3 fruit fly cellular contexts compared by ENCODE assay signal in genomic region chrX:17108000-17108399, dm6.
A peak's percentile ranks its signal among the peaks of the same experiment; 100 is the strongest.
TF ChIP-seq lines count a peak whose summit lies in the region.

No protein-coding gene starts in this region.

- TF ChIP-seq CTCF in whole organism, embryonic (GFP tag; optimal IDR thresholded peaks at IDR 0.05; lab: Kevin White, UChicago), result no peak

TF ChIP-seq in whole organism, embryonic, 481 proteins besides CTCF, POLR2A, EP300 and RAD21 (continues in another document):
- no peak for TF ChIP-seq CG8478 (optimal IDR thresholded peaks at IDR 0.05; lab: Kevin White, UChicago)
- TF ChIP-seq Trl (optimal IDR thresholded peaks at IDR 0.05; lab: Kevin White, UChicago), result no peak
- no peak for TF ChIP-seq Trl (GFP tag; optimal IDR thresholded peaks at IDR 0.05; lab: Kevin White, UChicago)
- no peak for TF ChIP-seq zfh2 (GFP tag; optimal IDR thresholded peaks at IDR 0.05; lab: Kevin White, UChicago)
- TF ChIP-seq psq (GFP tag; optimal IDR thresholded peaks at IDR 0.05; lab: Kevin White, UChicago), result no peak
- TF ChIP-seq shn (GFP tag; optimal IDR thresholded peaks at IDR 0.05; lab: Kevin White, UChicago), result no peak
- TF ChIP-seq fd64A (GFP tag; optimal IDR thresholded peaks at IDR 0.05; lab: Kevin White, UChicago), result no peak
- no peak for TF ChIP-seq CG6689 (GFP tag; IDR thresholded peaks at IDR 0.05; lab: Robert Waterston, UW)
- TF ChIP-seq B-H2 (GFP tag; optimal IDR thresholded peaks at IDR 0.05; lab: Kevin White, UChicago), result no peak
- TF ChIP-seq CG8944 (GFP tag; optimal IDR thresholded peaks at IDR 0.05; lab: Kevin White, UChicago), result no peak
- TF ChIP-seq slbo (GFP tag; IDR thresholded peaks at IDR 0.05; lab: Robert Waterston, UW), result no peak
- TF ChIP-seq MBD-R2 (GFP tag; IDR thresholded peaks at IDR 0.05; lab: Robert Waterston, UW), result no peak
- TF ChIP-seq CG5180 (GFP tag; optimal IDR thresholded peaks at IDR 0.05; lab: Kevin White, UChicago), result no peak
- TF ChIP-seq NK7.1 (GFP tag; optimal IDR thresholded peaks at IDR 0.05; lab: Kevin White, UChicago), result no peak
- peak in 1 of 2 experiments; percentile 82 for TF ChIP-seq insv (GFP tag; optimal IDR thresholded peaks at IDR 0.05; lab: Kevin White, UChicago)
- no peak for TF ChIP-seq sima (GFP tag; optimal IDR thresholded peaks at IDR 0.05; lab: Kevin White, UChicago)
- no peak for TF ChIP-seq wor (GFP tag; IDR thresholded peaks at IDR 0.05; lab: Robert Waterston, UW)
- peak; percentile 11 for TF ChIP-seq CG11504 (tag; optimal IDR thresholded peaks at IDR 0.05; lab: Kevin White, UChicago)
- no peak for TF ChIP-seq Usf (GFP tag; optimal IDR thresholded peaks at IDR 0.05; lab: Kevin White, UChicago)
- TF ChIP-seq CG3995 (GFP tag; optimal IDR thresholded peaks at IDR 0.05; lab: Kevin White, UChicago), result no peak
- no peak for TF ChIP-seq CG15514 (GFP tag; optimal IDR thresholded peaks at IDR 0.05; lab: Kevin White, UChicago)
- peak; percentile 22 for TF ChIP-seq zf30C (GFP tag; optimal IDR thresholded peaks at IDR 0.05; lab: Kevin White, UChicago)
- no peak for TF ChIP-seq Gsc (GFP tag; IDR thresholded peaks at IDR 0.05; lab: Robert Waterston, UW)
- no peak for TF ChIP-seq gro (GFP tag; optimal IDR thresholded peaks at IDR 0.05; lab: Kevin White, UChicago)
- no peak for TF ChIP-seq Hand (GFP tag; optimal IDR thresholded peaks at IDR 0.05; lab: Kevin White, UChicago)
- no peak for TF ChIP-seq CG32532 (GFP tag; IDR thresholded peaks at IDR 0.05; lab: Robert Waterston, UW)
- no peak for TF ChIP-seq Ravus (GFP tag; IDR thresholded peaks at IDR 0.05; lab: Robert Waterston, UW)
- TF ChIP-seq chm (GFP tag; IDR thresholded peaks at IDR 0.05; lab: Robert Waterston, UW), result no peak
- peak in 1 of 2 experiments; percentile 11 for TF ChIP-seq Hr51 (GFP tag; optimal IDR thresholded peaks at IDR 0.05; lab: Kevin White, UChicago)
- TF ChIP-seq gem (tag; optimal IDR thresholded peaks at IDR 0.05; lab: Kevin White, UChicago), result peak; percentile 43
- TF ChIP-seq CG11247 (GFP tag; IDR thresholded peaks at IDR 0.05; lab: Robert Waterston, UW), result no peak
- no peak for TF ChIP-seq CG2678 (tag; optimal IDR thresholded peaks at IDR 0.05; lab: Kevin White, UChicago)
- TF ChIP-seq ranshi (GFP tag; IDR thresholded peaks at IDR 0.05; lab: Robert Waterston, UW), result no peak

TF ChIP-seq in whole organism, prepupa, 60 proteins besides CTCF, POLR2A, EP300 and RAD21:
- TF ChIP-seq Sox15 (GFP tag; optimal IDR thresholded peaks at IDR 0.05; lab: Kevin White, UChicago), result no peak
- TF ChIP-seq CG6792 (GFP tag; optimal IDR thresholded peaks at IDR 0.05; lab: Kevin White, UChicago), result no peak
- no peak for TF ChIP-seq CG8632 (GFP tag; optimal IDR thresholded peaks at IDR 0.05; lab: Kevin White, UChicago)
- TF ChIP-seq topi (GFP tag; optimal IDR thresholded peaks at IDR 0.05; lab: Kevin White, UChicago), result no peak
- no peak for TF ChIP-seq fkh (GFP tag; optimal IDR thresholded peaks at IDR 0.05; lab: Kevin White, UChicago)
- no peak for TF ChIP-seq net (GFP tag; optimal IDR thresholded peaks at IDR 0.05; lab: Kevin White, UChicago)
- no peak for TF ChIP-seq CG3032 (tag; optimal IDR thresholded peaks at IDR 0.05; lab: Kevin White, UChicago)
- peak; percentile 76 for TF ChIP-seq svp (GFP tag; lab: Kevin White, UChicago)
- peak; percentile 26 for TF ChIP-seq esn (GFP tag; optimal IDR thresholded peaks at IDR 0.05; lab: Kevin White, UChicago)
- no peak for TF ChIP-seq Blimp-1 (GFP tag; optimal IDR thresholded peaks at IDR 0.05; lab: Kevin White, UChicago)
- no peak for TF ChIP-seq Smox (GFP tag; optimal IDR thresholded peaks at IDR 0.05; lab: Kevin White, UChicago)
- TF ChIP-seq Met (GFP tag; optimal IDR thresholded peaks at IDR 0.05; lab: Kevin White, UChicago), result peak; percentile 4
- no peak for TF ChIP-seq acj6 (GFP tag; optimal IDR thresholded peaks at IDR 0.05; lab: Kevin White, UChicago)
- TF ChIP-seq Sox14 (GFP tag; optimal IDR thresholded peaks at IDR 0.05; lab: Kevin White, UChicago), result no peak
- TF ChIP-seq fd59A (GFP tag; optimal IDR thresholded peaks at IDR 0.05; lab: Kevin White, UChicago), result no peak
- TF ChIP-seq CG11762 (GFP tag; optimal IDR thresholded peaks at IDR 0.05; lab: Kevin White, UChicago; ENCODE audit: insufficient read depth), result no peak
- TF ChIP-seq Hr4 (GFP tag; optimal IDR thresholded peaks at IDR 0.05; lab: Kevin White, UChicago), result no peak
- TF ChIP-seq lz (GFP tag; optimal IDR thresholded peaks at IDR 0.05; lab: Kevin White, UChicago), result peak; percentile 16
- peak; percentile 1 for TF ChIP-seq pdm3 (GFP tag; optimal IDR thresholded peaks at IDR 0.05; lab: Kevin White, UChicago)
- peak; percentile 32 for TF ChIP-seq CG32006 (GFP tag; optimal IDR thresholded peaks at IDR 0.05; lab: Kevin White, UChicago)
- peak; percentile 7 for TF ChIP-seq dsx (GFP tag; optimal IDR thresholded peaks at IDR 0.05; lab: Kevin White, UChicago; ENCODE audit: poor library complexity, severe bottlenecking)
- no peak for TF ChIP-seq CG8119 (GFP tag; IDR thresholded peaks at IDR 0.05; lab: Robert Waterston, UW)
- TF ChIP-seq Sox102F (GFP tag; optimal IDR thresholded peaks at IDR 0.05; lab: Kevin White, UChicago), result no peak
- no peak for TF ChIP-seq CG10631 (GFP tag; optimal IDR thresholded peaks at IDR 0.05; lab: Kevin White, UChicago)
- no peak for TF ChIP-seq ss (GFP tag; optimal IDR thresholded peaks at IDR 0.05; lab: Kevin White, UChicago)
- no peak for TF ChIP-seq spab (GFP tag; optimal IDR thresholded peaks at IDR 0.05; lab: Kevin White, UChicago)
- peak in 1 of 2 experiments; percentile 11 for TF ChIP-seq salr (GFP tag; optimal IDR thresholded peaks at IDR 0.05; lab: Kevin White, UChicago)
- no peak for TF ChIP-seq CG10669 (GFP tag; optimal IDR thresholded peaks at IDR 0.05; lab: Kevin White, UChicago)

TF ChIP-seq in whole organism, pupa, 21 proteins besides CTCF, POLR2A, EP300 and RAD21:
- peak; percentile 3 for TF ChIP-seq CG8159 (tag; optimal IDR thresholded peaks at IDR 0.05; lab: Kevin White, UChicago)
- TF ChIP-seq CG12605 (GFP tag; IDR thresholded peaks at IDR 0.05; lab: Robert Waterston, UW), result no peak
- no peak for TF ChIP-seq CG34367 (tag; optimal IDR thresholded peaks at IDR 0.05; lab: Kevin White, UChicago)
- TF ChIP-seq Pif1A (GFP tag; optimal IDR thresholded peaks at IDR 0.05; lab: Kevin White, UChicago), result no peak
- no peak for TF ChIP-seq CG8301 (tag; optimal IDR thresholded peaks at IDR 0.05; lab: Kevin White, UChicago)
- TF ChIP-seq CG10348 (GFP tag; IDR thresholded peaks at IDR 0.05; lab: Robert Waterston, UW), result no peak
- TF ChIP-seq CG9948 (tag; optimal IDR thresholded peaks at IDR 0.05; lab: Kevin White, UChicago), result no peak
- peak; percentile 19 for TF ChIP-seq Pif1B (GFP tag; optimal IDR thresholded peaks at IDR 0.05; lab: Kevin White, UChicago)
- TF ChIP-seq CG14655 (GFP tag; optimal IDR thresholded peaks at IDR 0.05; lab: Kevin White, UChicago), result no peak
- TF ChIP-seq Ets98B (GFP tag; IDR thresholded peaks at IDR 0.05; lab: Robert Waterston, UW), result no peak
- TF ChIP-seq CG32121 (GFP tag; IDR thresholded peaks at IDR 0.05; lab: Robert Waterston, UW), result no peak
- TF ChIP-seq CG17806 (tag; optimal IDR thresholded peaks at IDR 0.05; lab: Kevin White, UChicago), result no peak
- TF ChIP-seq CG15710 (tag; optimal IDR thresholded peaks at IDR 0.05; lab: Kevin White, UChicago), result no peak
- no peak for TF ChIP-seq CG4496 (GFP tag; IDR thresholded peaks at IDR 0.05; lab: Robert Waterston, UW)
- no peak for TF ChIP-seq fd96Ca (GFP tag; IDR thresholded peaks at IDR 0.05; lab: Robert Waterston, UW)
- TF ChIP-seq EcR (GFP tag; optimal IDR thresholded peaks at IDR 0.05; lab: Kevin White, UChicago), result no peak
